Worm (Caenorhabditis elegans): ENCODE results near the gene nhr-229.

DNA sequence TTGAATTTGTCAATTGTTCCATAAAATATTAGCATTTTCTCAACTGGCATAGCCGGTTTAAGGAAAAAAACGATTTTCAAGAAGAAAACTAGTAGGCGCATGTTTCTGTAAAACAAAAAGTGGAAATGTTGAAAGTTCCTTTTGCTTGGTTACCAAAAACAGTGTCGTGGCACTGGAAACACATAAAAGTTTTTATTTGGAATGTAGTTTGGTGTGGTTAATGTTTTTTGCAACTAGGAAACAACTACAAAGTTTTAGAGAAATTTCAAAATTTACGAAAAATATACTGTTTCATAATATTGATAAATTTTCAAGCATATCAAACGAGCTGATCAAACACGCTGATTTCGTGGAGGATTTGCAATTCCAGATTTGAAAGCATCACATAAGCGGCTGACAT, 15.3 kb upstream of the nhr-229 start, which contains the start of gene clec-195:
- TF ChIP-seq ama-1 (optimal IDR thresholded peaks at IDR 0.05): no peak
- no peak for TF ChIP-seq hmbx-1 (tag; optimal IDR thresholded peaks at IDR 0.05)
- no peak for TF ChIP-seq ceh-13 (GFP tag; optimal IDR thresholded peaks at IDR 0.05)
- no peak for TF ChIP-seq F13C5.2 (tag; optimal IDR thresholded peaks at IDR 0.05)
- no peak for TF ChIP-seq tbx-11 (GFP tag; IDR thresholded peaks at IDR 0.05)
- no peak for TF ChIP-seq ets-7 (tag; optimal IDR thresholded peaks at IDR 0.05)
- TF ChIP-seq scrt-1 (GFP tag; IDR thresholded peaks at IDR 0.05): no peak
- TF ChIP-seq ceh-36 (tag; optimal IDR thresholded peaks at IDR 0.05): no peak
- no peak for TF ChIP-seq sea-1 (GFP tag; conservative IDR thresholded peaks at IDR 0.05)
